Worm (Caenorhabditis elegans) whole organism, L3 larva: Measurements from ENCODE around the gene cul-1.

Experiments used
- R02D3.7 ChIP-seq: fragments of 150-350 bp; optimal IDR thresholded peaks from 2 replicates; lab custom pipeline; 2014; ENCODE audit warnings: missing biosample characterization, missing genetic modification characterization
- ZK546.5 ChIP-seq: sonication (generic microtip); optimal IDR thresholded peaks from 2 replicates; lab custom pipeline; 2017; ENCODE audit warnings: missing biosample characterization, missing genetic modification characterization
- ama-1 ChIP-seq: fragments of 150-350 bp; optimal IDR thresholded peaks from 2 replicates; lab custom pipeline; 2018
- ceh-28 ChIP-seq: fragments of 150-350 bp; optimal IDR thresholded peaks from 2 replicates; lab custom pipeline; 2014; ENCODE audit warnings: missing biosample characterization, missing genetic modification reagents, missing genetic modification characterization
- ceh-82 ChIP-seq: fragments of 150-350 bp; optimal IDR thresholded peaks from 2 replicates; lab custom pipeline; 2014; ENCODE audit warnings: missing biosample characterization, missing genetic modification characterization
- elt-2 ChIP-seq: sonication (generic microtip); optimal IDR thresholded peaks from 2 replicates; lab custom pipeline; 2016; ENCODE audit warnings: missing genetic modification reagents, mild to moderate bottlenecking, missing genetic modification characterization, missing compliant biosample characterization
- elt-3 ChIP-seq, 3 experiments: fragments of 150-350 bp in 1 of 3; sonication (generic microtip) in 2 of 3; optimal IDR thresholded peaks; 2 replicates in 2 of 3; 4 replicates in 1 of 3; lab custom pipeline; 2014 to 2017; ENCODE audit warnings: missing biosample characterization in 3 of 3, missing genetic modification characterization in 3 of 3
- eor-1 ChIP-seq, 2 experiments: fragments of 150-350 bp; optimal IDR thresholded peaks; 2 replicates each; lab custom pipeline; 2014 to 2018; ENCODE audit warnings: missing biosample characterization in 2 of 2, missing genetic modification characterization in 2 of 2
- fkh-10 ChIP-seq: sonication (generic microtip); optimal IDR thresholded peaks from 2 replicates; lab custom pipeline; 2017; ENCODE audit warnings: missing biosample characterization, missing genetic modification reagents, missing genetic modification characterization
- fkh-2 ChIP-seq: fragments of 150-350 bp; optimal IDR thresholded peaks from 2 replicates; lab custom pipeline; 2014; ENCODE audit warnings: missing biosample characterization, missing genetic modification reagents, missing genetic modification characterization
- fos-1 ChIP-seq: fragments of 150-350 bp; optimal IDR thresholded peaks from 2 replicates; lab custom pipeline; 2014; ENCODE audit warnings: missing biosample characterization, missing genetic modification characterization
- hmg-11 ChIP-seq: sonication (generic microtip); optimal IDR thresholded peaks from 2 replicates; lab custom pipeline; 2016; ENCODE audit warnings: missing genetic modification characterization, missing compliant biosample characterization
- jun-1 ChIP-seq: fragments of 150-350 bp; optimal IDR thresholded peaks from 2 replicates; lab custom pipeline; 2014; ENCODE audit warnings: missing biosample characterization, missing genetic modification reagents, missing genetic modification characterization
- lin-15B ChIP-seq: fragments of 150-350 bp; optimal IDR thresholded peaks from 2 replicates; lab custom pipeline; 2014; ENCODE audit warnings: missing biosample characterization, missing genetic modification characterization
- lin-39 ChIP-seq: fragments of 150-350 bp; optimal IDR thresholded peaks from 2 replicates; lab custom pipeline; 2018; ENCODE audit warnings: missing biosample characterization, missing genetic modification reagents, missing genetic modification characterization
- mdl-1 ChIP-seq: fragments of 150-350 bp; optimal IDR thresholded peaks from 2 replicates; lab custom pipeline; 2014; ENCODE audit warnings: missing biosample characterization, missing genetic modification characterization
- nfya-1 ChIP-seq: sonication (generic microtip); optimal IDR thresholded peaks from 2 replicates; lab custom pipeline; 2017; ENCODE audit warnings: missing genetic modification characterization, mild to moderate bottlenecking, missing compliant biosample characterization, antibody characterized with exemption, moderate library complexity; ENCODE audit not compliant: insufficient read depth
- nhr-11 ChIP-seq: fragments of 150-350 bp; optimal IDR thresholded peaks from 2 replicates; lab custom pipeline; 2014; ENCODE audit warnings: missing biosample characterization, missing genetic modification characterization
- nhr-23 ChIP-seq: fragments of 150-350 bp; optimal IDR thresholded peaks from 2 replicates; lab custom pipeline; 2014; ENCODE audit warnings: missing biosample characterization, missing genetic modification reagents, missing genetic modification characterization
- nhr-25 ChIP-seq: sonication (generic microtip); optimal IDR thresholded peaks from 2 replicates; lab custom pipeline; 2017; ENCODE audit warnings: missing biosample characterization, missing genetic modification characterization
- nhr-43 ChIP-seq: sonication (generic microtip); optimal IDR thresholded peaks from 2 replicates; lab custom pipeline; 2016; ENCODE audit warnings: mild to moderate bottlenecking, missing genetic modification characterization, missing compliant biosample characterization; ENCODE audit not compliant: poor library complexity, severe bottlenecking
- nhr-67 ChIP-seq: fragments of 150-350 bp; optimal IDR thresholded peaks from 2 replicates; lab custom pipeline; 2014; ENCODE audit warnings: missing biosample characterization, missing genetic modification characterization
- nhr-76 ChIP-seq: fragments of 150-350 bp; sonication (generic microtip); optimal IDR thresholded peaks from 5 replicates; lab custom pipeline; 2014; ENCODE audit warnings: missing biosample characterization, missing genetic modification characterization
- pha-4 ChIP-seq: fragments of 150-350 bp; optimal IDR thresholded peaks from 2 replicates; lab custom pipeline; 2014; ENCODE audit warnings: missing biosample characterization, missing genetic modification reagents, missing genetic modification characterization
- pqm-1 ChIP-seq: fragments of 150-350 bp; optimal IDR thresholded peaks from 2 replicates; lab custom pipeline; 2017; ENCODE audit warnings: missing biosample characterization, missing genetic modification characterization, inconsistent platforms
- skn-1 ChIP-seq: fragments of 150-350 bp; optimal IDR thresholded peaks from 2 replicates; lab custom pipeline; 2014; ENCODE audit warnings: missing biosample characterization, missing genetic modification characterization
- snpc-4 ChIP-seq: fragments of 150-350 bp; optimal IDR thresholded peaks from 2 replicates; lab custom pipeline; 2014; ENCODE audit warnings: missing biosample characterization, missing genetic modification characterization
- tbx-2 ChIP-seq: sonication (generic microtip); optimal IDR thresholded peaks from 2 replicates; lab custom pipeline; 2016; ENCODE audit warnings: mild to moderate bottlenecking, missing genetic modification characterization, missing compliant biosample characterization
- unc-39 ChIP-seq: sonication (generic microtip); optimal IDR thresholded peaks from 4 replicates; lab custom pipeline; 2017; ENCODE audit warnings: missing biosample characterization, missing genetic modification characterization
- unc-62 ChIP-seq: fragments of 150-350 bp; sonication (generic microtip); optimal IDR thresholded peaks from 4 replicates; lab custom pipeline; 2014; ENCODE audit warnings: missing biosample characterization, missing genetic modification reagents, missing genetic modification characterization
- ztf-11 ChIP-seq: fragments of 150-350 bp; optimal IDR thresholded peaks from 2 replicates; lab custom pipeline; 2014; ENCODE audit warnings: missing biosample characterization, missing genetic modification characterization

The cul-1 gene

DNA sequence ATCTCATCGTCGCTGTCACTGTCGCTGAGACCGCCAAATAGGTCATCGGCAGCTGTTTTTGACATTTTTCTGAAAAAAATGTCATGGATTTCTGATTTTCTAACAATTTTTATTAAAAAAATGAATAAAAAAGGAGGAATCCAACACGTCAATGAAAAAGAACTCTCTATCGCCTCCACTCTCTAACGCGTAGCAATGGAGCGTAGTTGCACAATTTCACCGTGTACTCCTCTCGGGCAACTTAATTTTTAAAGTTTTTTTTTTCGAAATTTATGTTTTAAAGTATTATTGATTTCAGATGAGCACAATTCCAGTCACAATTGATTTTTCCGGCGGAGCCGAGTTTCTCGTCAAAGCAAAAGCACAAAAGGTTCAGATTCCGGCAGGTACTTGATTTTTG is 34.1 kb downstream of the cul-1 start, which contains the start of the genes taf-11.3 and urm-1:
taf-11.3 (minus strand) TSS at position 69 of the 400 bp plus-strand sequence.
urm-1 (plus strand) TSS at position 299 of the 400 bp plus-strand sequence.
- TF ChIP-seq snpc-4 (tag; lab: Kevin White, UChicago) (peak; percentile 88), nhr-11 (tag; lab: Kevin White, UChicago) (no peak), nhr-67 (no peak), nhr-25 (tag; lab: Kevin White, UChicago) (peak; percentile 35), jun-1 (tag; lab: Kevin White, UChicago) (peak; percentile 13), ceh-82 (tag; lab: Kevin White, UChicago) (no peak), nfya-1 (tag; lab: Kevin White, UChicago) (peak; percentile 85), nhr-23 (tag; lab: Kevin White, UChicago) (peak; percentile 89), R02D3.7 (tag; lab: Kevin White, UChicago) (peak; percentile 56), elt-2 (tag; lab: Kevin White, UChicago) (peak; percentile 21), lin-15B (tag; lab: Kevin White, UChicago) (peak; percentile 93), hmg-11 (tag; lab: Kevin White, UChicago) (peak; percentile 67), eor-1 (tag; optimal IDR thresholded peaks at IDR 0.05; lab: Kevin White, UChicago) (no peak), lin-39 (peak; percentile 24), nhr-43 (tag; lab: Kevin White, UChicago) (peak; percentile 61), pha-4 (tag; lab: Kevin White, UChicago) (peak; percentile 90)

DNA sequence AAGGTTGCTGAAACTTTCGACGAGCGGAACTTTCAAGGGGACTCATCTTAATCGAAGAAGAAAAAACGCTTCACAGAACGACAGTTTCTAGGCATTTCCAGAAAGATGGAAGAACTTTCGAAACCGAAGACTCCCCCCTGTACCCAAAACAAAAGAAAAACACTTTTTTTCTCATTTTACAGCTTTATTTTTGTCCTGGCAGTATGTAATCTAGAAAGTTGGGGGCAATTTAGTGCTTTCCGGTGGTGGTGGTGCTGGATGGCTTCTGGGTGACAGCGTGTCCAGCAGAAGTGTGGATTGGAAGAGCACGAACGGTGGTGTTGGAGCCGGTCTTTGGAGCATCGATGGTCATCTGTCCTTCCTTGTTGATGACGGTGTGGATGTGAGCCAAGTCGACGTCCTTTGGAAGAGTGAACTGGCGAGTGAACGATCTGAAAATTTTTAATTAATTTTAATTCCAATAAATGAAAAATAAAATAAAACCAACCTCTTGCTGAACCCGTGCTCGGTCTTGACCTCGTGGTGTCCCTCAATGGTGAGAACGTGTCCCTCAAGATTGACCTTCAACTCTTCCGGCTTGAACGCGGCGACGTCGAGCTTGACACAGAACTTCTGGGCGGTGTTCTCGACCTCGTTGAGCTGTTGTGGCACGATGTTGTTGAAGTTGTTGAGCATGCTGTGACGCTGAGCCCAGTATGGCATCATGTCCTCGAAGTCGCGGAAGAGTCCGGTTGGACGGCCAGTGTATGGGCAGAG is 35.1 kb downstream of the cul-1 start:
- TF ChIP-seq nhr-76 (no peak), nfya-1 (tag; lab: Kevin White, UChicago) (no peak), nhr-67 (no peak), snpc-4 (tag; lab: Kevin White, UChicago) (no peak)

ce11 chrIII:10506699-10507248 is 35.7 kb downstream of the cul-1 start, which contains the start of the genes sip-1 and sly-1:
TSS of gene sip-1 (minus strand) at chrIII:10506801.
TSS of gene sly-1 (plus strand) at chrIII:10507058.
- peak; percentile 6 for TF ChIP-seq pqm-1
- no peak for TF ChIP-seq fkh-2 (tag; lab: Kevin White, UChicago)
- TF ChIP-seq nhr-25 (tag; lab: Kevin White, UChicago): peak; percentile 35
- peak; percentile 90 for TF ChIP-seq nfya-1 (tag; lab: Kevin White, UChicago)
- peak; percentile 54 for TF ChIP-seq tbx-2 (tag; lab: Kevin White, UChicago)
- TF ChIP-seq nhr-23 (tag; lab: Kevin White, UChicago): peak; percentile 90
- TF ChIP-seq nhr-43 (tag; lab: Kevin White, UChicago): peak; percentile 59
- peak; percentile 75 for TF ChIP-seq jun-1 (tag; lab: Kevin White, UChicago)
- peak; percentile 93 for TF ChIP-seq pha-4 (tag; lab: Kevin White, UChicago)
- peak; percentile 86 for TF ChIP-seq R02D3.7 (tag; lab: Kevin White, UChicago)
- no peak for TF ChIP-seq ztf-11 (tag; lab: Kevin White, UChicago)
- no peak for TF ChIP-seq fos-1 (tag; lab: Kevin White, UChicago)
- no peak for TF ChIP-seq elt-3 (tag; optimal IDR thresholded peaks at IDR 0.05; lab: Kevin White, UChicago)
- no peak for TF ChIP-seq mdl-1
- no peak for TF ChIP-seq nhr-67
- TF ChIP-seq unc-39: no peak
- no peak for TF ChIP-seq ZK546.5 (tag; lab: Kevin White, UChicago)
- TF ChIP-seq skn-1 (tag; lab: Kevin White, UChicago): peak; percentile 67
- peak; percentile 40 for TF ChIP-seq ceh-28 (tag; lab: Kevin White, UChicago)
- peak; percentile 90 for TF ChIP-seq snpc-4 (tag; lab: Kevin White, UChicago)
- TF ChIP-seq elt-2 (tag; lab: Kevin White, UChicago): peak; percentile 43
- TF ChIP-seq lin-15B (tag; lab: Kevin White, UChicago): peak; percentile 96
- no peak for TF ChIP-seq unc-62 (GFP tag; lab: Kevin White, UChicago)
- TF ChIP-seq fkh-10 (GFP tag; lab: Kevin White, UChicago): peak; percentile 26
- TF ChIP-seq hmg-11 (tag; lab: Kevin White, UChicago): peak; percentile 70
- TF ChIP-seq ama-1: no peak
- TF ChIP-seq nhr-11 (tag; lab: Kevin White, UChicago): no peak

DNA sequence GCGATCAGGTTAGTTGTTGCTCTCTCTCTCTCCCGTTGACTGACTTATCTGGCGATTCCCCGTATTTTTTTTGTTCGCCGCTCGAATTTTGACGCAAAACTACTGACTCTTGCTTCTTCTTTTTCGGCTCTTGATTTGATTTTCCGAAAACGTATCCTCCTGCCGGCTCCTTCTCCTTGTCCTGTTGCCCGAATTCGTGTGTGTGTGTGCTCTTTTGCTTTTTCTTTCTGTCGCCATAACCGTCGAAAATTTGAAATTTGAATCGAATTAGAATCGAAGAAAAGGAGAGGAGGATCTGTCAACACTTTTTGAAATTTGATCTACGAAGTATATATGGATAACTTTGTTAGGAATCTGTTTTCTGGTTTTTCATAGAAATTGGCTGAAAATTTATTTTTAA is 41.5 kb downstream of the cul-1 start:
- no peak for TF ChIP-seq hmg-11 (tag; lab: Kevin White, UChicago)
- TF ChIP-seq fkh-10 (GFP tag; lab: Kevin White, UChicago): peak; percentile 90
